Fruit fly (Drosophila melanogaster): ENCODE measurements around the gene TyrR.
A peak's percentile ranks its signal among the peaks of the same experiment; 100 is the strongest.

- TF ChIP-seq ovo (GFP tag; optimal IDR thresholded peaks at IDR 0.05) (no peak), cnc (optimal IDR thresholded peaks at IDR 0.05) (no peak), Crg-1 (GFP tag; optimal IDR thresholded peaks at IDR 0.05) (no peak), kay (GFP tag; ENCODE audit: borderline replicate concordance) (no peak), CG7101 (tag; optimal IDR thresholded peaks at IDR 0.05) (no peak), pad (GFP tag; optimal IDR thresholded peaks at IDR 0.05) (peak; percentile 92), CG7045 (GFP tag; optimal IDR thresholded peaks at IDR 0.05) (no peak), cic (GFP tag; optimal IDR thresholded peaks at IDR 0.05) (no peak), Clk (GFP tag; optimal IDR thresholded peaks at IDR 0.05) (no peak), CG14711 (tag; optimal IDR thresholded peaks at IDR 0.05) (no peak), CG11617 (GFP tag; optimal IDR thresholded peaks at IDR 0.05) (no peak), Mnt (GFP tag; optimal IDR thresholded peaks at IDR 0.05) (no peak), tj (GFP tag; optimal IDR thresholded peaks at IDR 0.05) (no peak), bab1 (GFP tag; optimal IDR thresholded peaks at IDR 0.05) (no peak)
Observed at dm6 chr3R:17714773-17715344, 48.1 kb downstream of the TyrR start.

Measured in whole organism, adult.